Fruit fly (Drosophila melanogaster) whole organism, larva: ENCODE data around the gene Obp19c.
"Not testable (repeated sequence)": the region's sequence is repeated elsewhere in the genome, so short reads cannot be mapped to it uniquely, and the experiment has no call there.

Experiments
- noc ChIP-seq: fragments of 200-800 bp; sonication (Bioruptor generic); optimal IDR thresholded peaks from 3 replicates; lab custom pipeline; 2019; ENCODE audit warnings: missing biosample characterization, mild to moderate bottlenecking, missing genetic modification characterization, moderate library complexity

Gene Obp19c

dm6 chrX:20418864-20419263 is at the start of gene Obp19c:
TSS of gene Obp19c (minus strand) at chrX:20418964.
- TF ChIP-seq noc (tag; lab: Kevin White, UChicago): no peak

dm6 chrX:20468192-20468591 is 49.4 kb upstream of the Obp19c start:
- no peak for TF ChIP-seq noc (tag; lab: Kevin White, UChicago)

dm6 chrX:20467155-20467554 is 48.4 kb upstream of the Obp19c start, which contains the start of gene GstT3:
TSS of gene GstT3 (plus strand) at chrX:20467455.
- no peak for TF ChIP-seq noc (tag; lab: Kevin White, UChicago)

- TF ChIP-seq noc (tag; lab: Kevin White, UChicago): no peak
Measured at dm6 chrX:20466382-20466928, 47.7 kb upstream of the Obp19c start.

dm6 chrX:20448828-20449427 is 30.2 kb upstream of the Obp19c start, which contains the start of gene tbc:
TSS of gene tbc (plus strand) at chrX:20449331.
- TF ChIP-seq noc (tag; lab: Kevin White, UChicago): no peak

DNA sequence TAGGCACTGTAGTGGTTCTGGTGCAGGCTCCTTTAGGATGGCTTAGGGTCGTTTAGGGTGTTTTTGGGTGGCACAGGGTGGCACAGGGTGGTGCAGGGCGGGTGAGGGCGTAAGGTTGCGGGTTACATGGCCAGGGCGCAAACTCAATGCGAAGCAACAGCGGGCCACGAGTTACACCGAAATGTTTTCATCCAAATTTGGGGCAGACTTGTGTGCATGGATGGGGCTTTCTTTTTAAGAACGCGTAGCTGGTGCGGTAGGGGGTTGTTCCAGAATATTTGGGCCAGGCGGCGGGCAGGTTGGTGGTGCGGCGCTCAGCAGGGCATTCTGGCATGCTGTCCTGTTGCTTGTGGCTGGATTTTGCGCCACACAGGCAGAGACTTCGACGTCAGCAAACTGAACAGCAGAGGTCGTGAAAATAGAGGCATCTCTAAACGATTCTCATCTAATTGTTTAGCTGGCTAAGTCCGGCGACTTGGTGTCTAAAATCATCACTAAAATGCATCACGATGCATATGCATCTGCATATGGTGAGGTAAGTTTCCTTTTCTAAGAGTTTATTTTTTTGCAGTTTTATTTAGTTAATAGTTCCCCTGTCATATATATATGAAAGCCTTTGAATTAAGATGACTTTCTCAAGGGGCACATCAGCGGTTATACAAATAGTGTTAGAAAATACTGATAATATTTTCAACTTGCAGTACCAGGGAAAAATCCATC is 29.3 kb upstream of the Obp19c start:
- TF ChIP-seq noc (tag; lab: Kevin White, UChicago): no peak

DNA sequence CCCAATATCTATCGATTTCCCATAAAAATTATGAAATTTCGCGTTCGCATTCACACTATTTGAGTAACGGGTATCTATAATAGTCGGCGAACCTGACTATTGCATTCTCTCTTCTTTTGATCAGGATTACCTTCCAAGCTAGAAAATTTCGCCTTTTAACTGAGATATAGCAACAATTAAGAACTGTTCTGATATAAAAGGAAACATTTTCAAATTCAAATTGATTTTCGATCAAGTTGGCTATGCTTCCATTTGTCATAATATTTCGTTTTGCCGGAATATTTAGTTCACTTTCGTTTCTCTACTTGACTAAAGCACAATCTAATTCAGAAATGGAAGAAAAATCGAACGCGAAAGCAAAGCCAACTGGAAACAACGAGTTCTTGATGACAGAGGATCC is 27.3 kb upstream of the Obp19c start, which contains the start of gene CG42578:
CG42578 (plus strand) TSS at position 301 of the 400 bp plus-strand sequence.
- not testable (repeated sequence) for TF ChIP-seq noc (tag; lab: Kevin White, UChicago)

DNA sequence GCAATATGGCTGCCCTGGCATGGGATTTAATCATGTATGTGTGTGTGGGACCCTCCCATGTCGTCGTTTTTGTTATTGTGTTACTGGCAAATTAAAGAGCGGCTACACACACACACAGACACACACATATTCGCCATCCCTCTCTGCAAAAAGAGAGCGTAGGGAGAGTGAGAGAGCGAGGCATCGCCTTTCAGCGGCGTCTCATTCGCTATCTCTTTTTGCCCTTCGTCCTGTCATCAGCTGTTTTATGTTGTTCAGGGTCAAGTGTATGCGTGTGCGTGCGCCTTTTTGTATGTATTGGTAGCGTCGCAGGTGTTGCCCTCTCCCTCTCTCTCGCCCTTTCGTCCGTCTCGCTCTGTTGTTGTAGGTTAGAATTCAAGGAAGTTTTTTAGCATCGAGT is 18.1 kb upstream of the Obp19c start:
- no peak for TF ChIP-seq noc (tag; lab: Kevin White, UChicago)

DNA sequence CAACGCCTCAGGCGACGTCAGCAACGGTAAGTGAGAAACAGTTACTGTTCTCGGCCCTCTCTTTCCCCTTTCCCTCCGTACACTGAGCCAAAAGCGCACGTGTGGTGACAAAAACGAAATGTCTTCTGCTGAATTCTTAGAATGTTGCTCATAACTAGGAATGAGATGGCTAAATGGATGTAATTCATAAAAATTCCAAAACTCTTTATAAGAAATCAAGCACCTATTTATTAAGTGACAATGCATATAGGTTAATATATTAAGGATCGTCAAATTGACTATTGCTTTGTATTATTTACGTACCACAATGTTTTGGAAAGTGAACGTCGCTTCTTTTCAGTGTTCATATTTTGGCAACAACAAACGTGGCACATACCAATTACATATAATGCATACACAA is 15.8 kb upstream of the Obp19c start:
- TF ChIP-seq noc (tag; lab: Kevin White, UChicago): no peak

DNA sequence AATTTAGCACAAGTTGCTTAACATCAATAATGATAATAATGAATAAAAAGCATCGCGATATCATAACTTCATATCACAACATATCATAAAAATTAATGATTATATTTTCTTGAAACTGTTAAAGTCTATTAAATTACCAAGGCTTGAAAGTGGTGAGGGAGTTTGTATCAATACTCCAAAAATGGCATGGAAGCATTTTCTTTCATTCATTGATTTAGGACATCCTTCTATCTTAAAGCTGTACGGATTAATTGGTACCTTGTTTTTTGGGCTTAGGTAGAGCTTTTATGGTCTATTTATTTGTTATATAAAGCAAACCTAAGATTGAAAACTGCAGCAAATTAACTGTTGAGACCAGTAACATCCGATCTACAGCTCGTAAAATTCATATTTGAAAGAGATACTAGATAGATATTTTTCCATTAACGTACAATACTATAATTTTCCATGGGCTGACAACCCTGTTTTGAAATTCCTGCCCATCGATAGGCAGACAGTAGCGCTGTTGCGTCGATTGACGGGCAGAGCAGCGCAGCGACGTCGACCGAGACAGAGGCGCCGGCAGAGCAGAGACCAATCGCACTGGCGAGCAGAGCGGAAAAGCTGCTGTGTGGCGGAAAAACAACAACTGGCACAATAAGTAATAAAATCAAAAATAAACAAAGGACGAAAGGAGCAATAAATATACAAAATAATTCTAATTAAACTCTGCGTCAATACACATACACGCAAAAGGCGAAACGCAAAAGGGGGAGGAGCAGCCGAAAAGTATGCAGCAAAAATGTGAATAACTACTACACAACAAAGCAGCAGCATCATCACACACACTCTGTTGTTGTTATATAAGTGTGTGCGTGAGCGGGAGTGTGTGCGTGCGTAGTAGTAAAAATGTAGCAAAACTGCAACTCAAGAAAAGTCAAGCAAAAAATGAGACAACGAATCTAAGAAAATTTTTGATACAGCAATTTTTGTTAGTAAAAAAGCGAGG is 14.9 kb upstream of the Obp19c start, which contains the start of gene CG1695:
CG1695 (plus strand) TSS at position 606 of the 988 bp plus-strand sequence.
- TF ChIP-seq noc (tag; lab: Kevin White, UChicago): no peak

DNA sequence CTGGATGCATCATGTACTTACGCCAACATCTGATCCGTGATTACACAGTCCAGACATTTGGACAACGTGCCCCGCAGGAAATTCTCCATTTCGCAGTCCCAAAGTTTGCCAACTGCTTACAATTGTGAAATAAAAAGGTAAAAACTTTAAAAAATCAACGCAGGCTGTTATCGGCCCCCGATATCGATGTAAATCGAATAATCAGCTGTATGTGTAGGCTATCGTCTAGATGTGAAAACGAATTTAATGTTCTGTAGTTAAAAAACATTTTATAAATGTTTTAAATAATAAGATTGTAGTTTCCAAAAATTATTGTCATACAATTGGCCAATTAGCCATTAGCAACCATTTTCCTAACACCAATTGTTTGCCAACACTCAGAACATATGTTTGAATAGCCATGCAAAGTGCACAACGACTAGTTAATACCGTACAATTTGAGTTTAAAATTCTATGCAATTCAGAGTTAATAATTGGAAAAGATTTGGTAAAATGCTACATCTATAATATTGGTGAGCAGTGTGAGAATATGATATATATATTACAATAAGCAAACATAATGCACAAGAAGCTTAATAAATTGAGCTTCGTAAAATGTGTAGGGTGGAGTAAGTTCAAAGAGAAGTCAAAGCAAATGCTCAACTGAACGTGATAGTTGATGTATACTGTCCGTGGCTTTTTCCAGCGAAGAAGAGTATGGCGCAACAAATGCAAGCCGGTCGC is 10.9 kb upstream of the Obp19c start, which contains the start of the genes CG11710 and mal:
CG11710 (minus strand) TSS at position 192 of the 723 bp plus-strand sequence.
mal (plus strand) TSS at position 194 of the 723 bp plus-strand sequence.
- peak; percentile 84 for TF ChIP-seq noc (tag; lab: Kevin White, UChicago)

- TF ChIP-seq noc (tag; lab: Kevin White, UChicago): no peak
Measured at dm6 chrX:20426818-20427217, 8.1 kb upstream of the Obp19c start, which contains the start of gene CG15456. TSS of gene CG15456 (minus strand) at chrX:20427042.

- TF ChIP-seq noc (tag; lab: Kevin White, UChicago): no peak
Measured at dm6 chrX:20423747-20424165, 5.0 kb upstream of the Obp19c start, which contains the start of the genes Pp4-19C and cactin. TSS of gene Pp4-19C (minus strand) at chrX:20424002. TSS of gene cactin (plus strand) at chrX:20424069.

- TF ChIP-seq noc (tag; lab: Kevin White, UChicago): no peak
Measured at dm6 chrX:20423158-20423557, 4.4 kb upstream of the Obp19c start.
